Worm (Caenorhabditis elegans): ENCODE data around the gene pmk-3.

ce11 chrIV:8115462-8115861, 23.6 kb upstream of the pmk-3 start, which contains the start of gene irld-8:
- TF ChIP-seq jun-1 (tag; optimal IDR thresholded peaks at IDR 0.05): no peak
- no peak for TF ChIP-seq mep-1 (tag; optimal IDR thresholded peaks at IDR 0.05)
- no peak for TF ChIP-seq ztf-11 (tag; optimal IDR thresholded peaks at IDR 0.05)

Measured in whole organism, L1 larva.